Worm (Caenorhabditis elegans): Measurements from ENCODE around the gene tps-1.

tps-1 gene

DNA sequence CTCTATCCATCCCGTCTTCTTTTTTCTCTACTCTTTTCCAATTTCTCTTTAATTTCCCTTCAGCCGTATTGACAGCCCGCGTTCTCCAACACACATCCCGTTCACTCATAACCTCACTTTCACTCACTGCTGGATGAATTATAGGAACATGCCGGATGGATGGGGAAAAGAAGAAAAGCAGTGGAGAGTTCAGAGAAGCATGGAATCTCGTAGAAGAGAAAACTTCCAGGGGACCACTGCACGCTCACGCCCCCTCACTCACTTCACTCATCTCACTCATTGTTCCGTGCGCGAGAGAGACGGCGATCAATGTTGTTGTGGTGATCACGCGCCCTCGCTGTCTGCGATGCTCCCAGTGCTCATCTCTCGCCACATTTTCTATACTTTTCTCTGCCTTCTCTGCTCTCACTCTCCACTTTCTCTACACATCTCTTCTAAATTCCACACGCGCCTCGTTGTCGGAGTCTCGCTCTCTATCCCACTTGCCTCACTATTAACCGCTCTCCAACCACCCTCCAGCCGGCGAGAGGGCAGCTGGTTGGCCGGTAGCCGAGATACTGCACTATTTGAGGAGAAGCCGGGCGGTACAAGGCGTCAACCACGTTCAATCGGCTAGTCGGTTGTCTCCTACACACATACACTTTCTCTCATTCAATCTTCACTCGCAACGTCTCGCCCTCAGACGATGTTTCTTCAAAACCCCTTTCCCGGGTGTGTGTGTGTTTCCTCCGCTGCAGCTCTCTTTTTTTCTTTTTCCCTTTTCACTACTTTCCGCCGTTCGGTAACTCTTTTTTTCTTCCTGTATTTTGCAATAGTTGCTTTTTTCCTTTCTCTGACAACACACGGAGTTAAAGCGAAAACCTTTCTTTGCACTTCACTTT lies 5.6 kb upstream of the tps-1 start (continued):
- TF ChIP-seq C06A6.2 (GFP tag; conservative IDR thresholded peaks at IDR 0.05) (no peak; the same call in 1 of the 2 replicates), egl-44 (GFP tag; IDR thresholded peaks at IDR 0.05) (peak; percentile 7; the same call in 1 of the 2 replicates), nhr-27 (tag; optimal IDR thresholded peaks at IDR 0.05) (peak; percentile 34), madf-10 (tag; optimal IDR thresholded peaks at IDR 0.05) (peak; percentile 63), zim-3 (tag; optimal IDR thresholded peaks at IDR 0.05) (peak; percentile 30)

DNA sequence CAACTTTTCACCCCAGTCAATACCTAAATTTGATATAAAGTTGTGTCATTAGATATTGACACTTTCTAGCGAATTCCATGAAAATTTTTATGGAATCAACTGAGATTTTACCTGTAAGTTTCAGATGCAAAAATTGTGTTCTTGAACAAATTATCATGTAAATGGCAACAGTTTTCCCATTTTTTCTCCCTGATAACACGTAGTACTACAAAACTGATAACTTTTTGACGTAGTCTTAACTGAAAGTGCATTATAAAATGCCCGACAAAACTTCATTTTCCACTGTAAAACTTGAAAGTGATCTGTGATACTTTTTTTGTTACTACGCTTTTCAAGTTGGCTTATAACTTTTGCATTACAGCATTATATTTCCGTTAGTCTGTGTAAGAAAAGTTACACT lies 4.3 kb upstream of the tps-1 start:
- no peak for TF ChIP-seq egrh-3 (GFP tag; IDR thresholded peaks at IDR 0.05)
- TF ChIP-seq ceh-100 (GFP tag; IDR thresholded peaks at IDR 0.05), result no peak
- TF ChIP-seq Y53F4B.3 (GFP tag; IDR thresholded peaks at IDR 0.05), result no peak
- TF ChIP-seq dox-1 (GFP tag; IDR thresholded peaks at IDR 0.05), result no peak
- no peak for TF ChIP-seq madf-6 (GFP tag; IDR thresholded peaks at IDR 0.05)
- no peak for TF ChIP-seq lir-1 (GFP tag; conservative IDR thresholded peaks at IDR 0.05)
- TF ChIP-seq F57A8.1 (GFP tag; optimal IDR thresholded peaks at IDR 0.05), result no peak
- TF ChIP-seq nfya-1 (tag; optimal IDR thresholded peaks at IDR 0.05; ENCODE audit: borderline replicate concordance, insufficient read depth), result no peak
- no peak for TF ChIP-seq nfya-2 (GFP tag; IDR thresholded peaks at IDR 0.05)
- no peak for TF ChIP-seq Y53G8AR.9 (GFP tag; conservative IDR thresholded peaks at IDR 0.05)
- no peak for TF ChIP-seq ztf-26 (tag; optimal IDR thresholded peaks at IDR 0.05)
- no peak for TF ChIP-seq lin-40 (tag; optimal IDR thresholded peaks at IDR 0.05)
- TF ChIP-seq xnd-1 (tag; optimal IDR thresholded peaks at IDR 0.05), result no peak

DNA sequence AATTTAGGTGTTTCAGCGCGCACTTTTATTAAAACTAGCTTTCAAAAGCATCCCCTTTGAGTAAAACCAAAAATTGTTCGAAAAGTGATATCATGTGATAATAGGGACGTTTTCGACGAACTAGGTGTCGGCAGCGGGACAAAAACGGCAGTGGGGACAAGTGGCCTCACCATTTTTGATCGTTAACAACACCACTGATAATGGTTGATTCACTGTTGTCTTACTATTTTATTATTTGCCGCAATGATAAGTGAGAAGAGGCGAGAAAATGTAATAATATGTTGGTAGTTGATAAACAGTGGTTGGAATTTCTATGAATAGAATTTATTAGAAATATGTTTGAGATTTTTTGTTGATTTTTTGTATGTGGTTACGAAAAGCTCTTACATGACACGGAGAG lies 1.6 kb upstream of the tps-1 start:
- TF ChIP-seq tlf-1 (GFP tag; optimal IDR thresholded peaks at IDR 0.05) (no peak), madf-8 (GFP tag; conservative IDR thresholded peaks at IDR 0.05) (no peak), egl-18 (GFP tag; IDR thresholded peaks at IDR 0.05) (no peak), let-607 (tag; optimal IDR thresholded peaks at IDR 0.05) (no peak), nhr-80 (tag; optimal IDR thresholded peaks at IDR 0.05) (peak; percentile 60), nhr-90 (tag; optimal IDR thresholded peaks at IDR 0.05) (no peak)

DNA sequence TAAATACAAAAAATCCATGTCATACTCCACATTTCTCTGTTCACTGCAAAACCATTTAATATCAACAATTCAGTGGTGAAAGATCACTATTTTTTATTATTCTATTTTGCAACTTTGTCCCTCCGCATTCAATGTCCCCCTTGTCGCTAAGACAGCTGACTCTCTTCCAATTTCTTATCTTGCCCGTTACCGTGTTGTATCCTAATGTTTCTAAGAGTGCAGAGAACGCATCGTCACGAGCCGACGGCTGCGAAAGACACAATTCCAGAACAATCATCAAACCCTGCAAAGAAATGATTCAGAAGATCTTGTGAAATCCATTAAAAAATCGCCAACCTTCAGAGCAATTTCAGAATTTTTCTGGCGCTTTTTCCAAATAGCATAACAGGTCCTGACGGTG lies 1.4 kb downstream of the tps-1 start:
- TF ChIP-seq tbp1 (GFP tag; optimal IDR thresholded peaks at IDR 0.05) (peak; percentile 6), cebp-1 (GFP tag; IDR thresholded peaks at IDR 0.05) (no peak; the same call in 1 of the 2 replicates), cebp-1 (tag; optimal IDR thresholded peaks at IDR 0.05) (peak; percentile 65), snpc-4 (GFP tag; optimal IDR thresholded peaks at IDR 0.05) (no peak), snpc-4 (tag; optimal IDR thresholded peaks at IDR 0.05) (no peak), C17E4.6 (GFP tag; IDR thresholded peaks at IDR 0.05) (no peak), nhr-80 (tag; optimal IDR thresholded peaks at IDR 0.05) (peak; percentile 38), mel-28 (tag; optimal IDR thresholded peaks at IDR 0.05; ENCODE audit: borderline replicate concordance) (no peak), hlh-26 (GFP tag; conservative IDR thresholded peaks at IDR 0.05) (no peak), dox-1 (GFP tag; IDR thresholded peaks at IDR 0.05) (peak; percentile 45; the same call in 1 of the 2 replicates)

All from whole organism, young adult.